Fruit fly (Drosophila melanogaster) S2 (cell line): ENCODE data around the gene CG46026.

Experiments
- CG8478 ChIP-seq: fragments of >200 bp; optimal IDR thresholded peaks from 2 replicates; lab custom pipeline; 2018
- CTCF ChIP-seq, 2 experiments: fragments of >200 bp; optimal IDR thresholded peaks; 2 replicates each; lab custom pipeline; 2018

dm6 chr3R:6285100-6285499, 21.6 kb upstream of the CG46026 start, which contains the start of gene CG15597:
- no peak for TF ChIP-seq CTCF (optimal IDR thresholded peaks at IDR 0.05; lab: Kevin White, UChicago)
- no peak for TF ChIP-seq CG8478
